Fruit fly (Drosophila melanogaster): Measurements from ENCODE around the gene Ncc69.

Ncc69 gene

dm6 chr3L:12392758-12393157 lies 1.5 kb upstream of the Ncc69 start:
- TF ChIP-seq fkh (GFP tag; optimal IDR thresholded peaks at IDR 0.05) (peak; percentile 37), CG10631 (GFP tag; optimal IDR thresholded peaks at IDR 0.05) (no peak), CG32006 (GFP tag; optimal IDR thresholded peaks at IDR 0.05) (no peak)

dm6 chr3L:12392068-12392467 lies 824 bp upstream of the Ncc69 start:
- TF ChIP-seq CG6808 (GFP tag; optimal IDR thresholded peaks at IDR 0.05), result no peak
- no peak for TF ChIP-seq lz (GFP tag; optimal IDR thresholded peaks at IDR 0.05)
- peak; percentile 33 for TF ChIP-seq Eip78C (GFP tag)
- no peak for TF ChIP-seq CG8319 (GFP tag; optimal IDR thresholded peaks at IDR 0.05)
- TF ChIP-seq CG32006 (GFP tag; optimal IDR thresholded peaks at IDR 0.05), result no peak
- no peak for TF ChIP-seq Hr4 (GFP tag; optimal IDR thresholded peaks at IDR 0.05)
- TF ChIP-seq CG31627 (GFP tag; optimal IDR thresholded peaks at IDR 0.05), result no peak
- no peak for TF ChIP-seq CG9139 (GFP tag; optimal IDR thresholded peaks at IDR 0.05)
- peak; percentile 58 for TF ChIP-seq fkh (GFP tag; optimal IDR thresholded peaks at IDR 0.05)
- TF ChIP-seq Lpt (GFP tag; optimal IDR thresholded peaks at IDR 0.05), result no peak
- TF ChIP-seq salr (GFP tag; optimal IDR thresholded peaks at IDR 0.05), result no peak
- TF ChIP-seq CG1621 (tag; optimal IDR thresholded peaks at IDR 0.05), result no peak

dm6 chr3L:12387898-12388297 lies 3.3 kb downstream of the Ncc69 start:
- TF ChIP-seq fkh (GFP tag; optimal IDR thresholded peaks at IDR 0.05), result no peak
- TF ChIP-seq Hr38 (GFP tag; optimal IDR thresholded peaks at IDR 0.05), result no peak
- TF ChIP-seq CG15336 (GFP tag; IDR thresholded peaks at IDR 0.05), result 0 out of 2 replicates have a peak, but pooled peaks have one; percentile 16
- TF ChIP-seq CG6854 (GFP tag; optimal IDR thresholded peaks at IDR 0.05), result no peak
- TF ChIP-seq Eip75B (GFP tag; optimal IDR thresholded peaks at IDR 0.05), result no peak
- no peak for TF ChIP-seq CG3032 (tag; optimal IDR thresholded peaks at IDR 0.05)
- peak; percentile 33; the same call in 1 of the 3 replicates for TF ChIP-seq CG8119 (GFP tag; IDR thresholded peaks at IDR 0.05)
- peak; percentile 9 for TF ChIP-seq CG8632 (GFP tag; optimal IDR thresholded peaks at IDR 0.05)
- TF ChIP-seq Hr39 (GFP tag; optimal IDR thresholded peaks at IDR 0.05), result peak; percentile 34
- TF ChIP-seq CG10669 (GFP tag; optimal IDR thresholded peaks at IDR 0.05), result peak; percentile 39
- TF ChIP-seq CG11902 (GFP tag; optimal IDR thresholded peaks at IDR 0.05), result no peak
- no peak for TF ChIP-seq CG6276 (GFP tag; optimal IDR thresholded peaks at IDR 0.05)
- peak; percentile 42 for TF ChIP-seq svp (GFP tag)
- TF ChIP-seq eg (GFP tag; IDR thresholded peaks at IDR 0.05), result no peak
- TF ChIP-seq achi (GFP tag; optimal IDR thresholded peaks at IDR 0.05), result peak; percentile 31
- TF ChIP-seq Hr4 (GFP tag; optimal IDR thresholded peaks at IDR 0.05), result peak; percentile 2
- TF ChIP-seq Blimp-1 (GFP tag; optimal IDR thresholded peaks at IDR 0.05), result no peak
- TF ChIP-seq spab (GFP tag; optimal IDR thresholded peaks at IDR 0.05), result no peak
- no peak for TF ChIP-seq net (GFP tag; optimal IDR thresholded peaks at IDR 0.05)
- peak; percentile 7 for TF ChIP-seq cyc (GFP tag; optimal IDR thresholded peaks at IDR 0.05)
- no peak for TF ChIP-seq CG9139 (GFP tag; optimal IDR thresholded peaks at IDR 0.05)
- TF ChIP-seq Gug (GFP tag; IDR thresholded peaks at IDR 0.05), result no peak
- no peak for TF ChIP-seq topi (GFP tag; optimal IDR thresholded peaks at IDR 0.05)
- TF ChIP-seq CG6163 (GFP tag; IDR thresholded peaks at IDR 0.05), result 0 out of 3 replicates have a peak, but pooled peaks have one; percentile 23
- TF ChIP-seq pdm3 (GFP tag; optimal IDR thresholded peaks at IDR 0.05), result peak; percentile 26
- no peak for TF ChIP-seq CG16779 (tag; optimal IDR thresholded peaks at IDR 0.05)
- no peak for TF ChIP-seq CG6808 (GFP tag; optimal IDR thresholded peaks at IDR 0.05)
- TF ChIP-seq Eip93F (GFP tag; optimal IDR thresholded peaks at IDR 0.05), result no peak
- no peak for TF ChIP-seq CG7368 (GFP tag; optimal IDR thresholded peaks at IDR 0.05)
- peak; percentile 50 for TF ChIP-seq CG32006 (GFP tag; optimal IDR thresholded peaks at IDR 0.05)
- TF ChIP-seq Ets21C (GFP tag; optimal IDR thresholded peaks at IDR 0.05), result no peak
- no peak for TF ChIP-seq Smox (GFP tag; optimal IDR thresholded peaks at IDR 0.05)
- peak; percentile 56 for TF ChIP-seq esn (GFP tag; optimal IDR thresholded peaks at IDR 0.05)
- peak; percentile 59 for TF ChIP-seq Eip78C (GFP tag)
- TF ChIP-seq lz (GFP tag; optimal IDR thresholded peaks at IDR 0.05), result peak; percentile 24
- TF ChIP-seq CG11762 (GFP tag; optimal IDR thresholded peaks at IDR 0.05; ENCODE audit: insufficient read depth), result no peak
- TF ChIP-seq dac (GFP tag; optimal IDR thresholded peaks at IDR 0.05), result no peak
- TF ChIP-seq CG3919 (GFP tag; optimal IDR thresholded peaks at IDR 0.05), result peak; percentile 26
- peak; percentile 29 for TF ChIP-seq OdsH (GFP tag; optimal IDR thresholded peaks at IDR 0.05)
- TF ChIP-seq CG6792 (GFP tag; optimal IDR thresholded peaks at IDR 0.05), result no peak
- peak; percentile 38 for TF ChIP-seq Met (GFP tag; optimal IDR thresholded peaks at IDR 0.05)
- TF ChIP-seq Lpt (GFP tag; optimal IDR thresholded peaks at IDR 0.05), result no peak
- no peak for TF ChIP-seq CG4318 (GFP tag; optimal IDR thresholded peaks at IDR 0.05)
